Worm (Caenorhabditis elegans) whole organism, L2 larva: ENCODE data around the gene Y50E8A.6.

Experiments used
- ZK546.5 ChIP-seq: sonication (generic microtip); optimal IDR thresholded peaks from 2 replicates; lab custom pipeline; 2017; ENCODE audit warnings: missing biosample characterization, missing genetic modification characterization
- elt-1 ChIP-seq: fragments of 150-350 bp; optimal IDR thresholded peaks from 2 replicates; lab custom pipeline; 2014; ENCODE audit warnings: missing biosample characterization, missing genetic modification characterization
- lin-13 ChIP-seq: fragments of 150-350 bp; optimal IDR thresholded peaks from 2 replicates; lab custom pipeline; 2014; ENCODE audit warnings: missing biosample characterization, missing genetic modification reagents, missing genetic modification characterization
- lin-39 ChIP-seq: fragments of 150-350 bp; optimal IDR thresholded peaks from 2 replicates; lab custom pipeline; 2014; ENCODE audit warnings: missing biosample characterization, missing genetic modification reagents, missing genetic modification characterization
- mab-5 ChIP-seq: fragments of 150-350 bp; optimal IDR thresholded peaks from 2 replicates; lab custom pipeline; 2014; ENCODE audit warnings: missing biosample characterization, missing genetic modification characterization
- nhr-237 ChIP-seq: fragments of 150-350 bp; optimal IDR thresholded peaks from 2 replicates; lab custom pipeline; 2014; ENCODE audit warnings: missing biosample characterization, missing genetic modification characterization
- nhr-25 ChIP-seq: fragments of 150-350 bp; sonication (generic microtip); optimal IDR thresholded peaks from 3 replicates; lab custom pipeline; 2014; ENCODE audit warnings: missing biosample characterization, missing genetic modification characterization
- unc-39 ChIP-seq: fragments of 150-350 bp; optimal IDR thresholded peaks from 2 replicates; lab custom pipeline; 2014; ENCODE audit warnings: missing biosample characterization, missing genetic modification characterization
- ztf-11 ChIP-seq: sonication (generic microtip); optimal IDR thresholded peaks from 2 replicates; lab custom pipeline; 2017; ENCODE audit warnings: missing biosample characterization, missing genetic modification characterization

- no peak for TF ChIP-seq ZK546.5 (tag; lab: Kevin White, UChicago)
- no peak for TF ChIP-seq lin-39 (tag; lab: Kevin White, UChicago)
- TF ChIP-seq elt-1 (tag; lab: Kevin White, UChicago): no peak
- no peak for TF ChIP-seq nhr-25 (tag; lab: Kevin White, UChicago)
- no peak for TF ChIP-seq mab-5 (tag; lab: Kevin White, UChicago)
- TF ChIP-seq unc-39: no peak
- TF ChIP-seq ztf-11 (tag; lab: Kevin White, UChicago): no peak
- no peak for TF ChIP-seq lin-13
- no peak for TF ChIP-seq nhr-237 (tag; lab: Kevin White, UChicago)
These were observed 40.0 kb upstream of the Y50E8A.6 start, which contains the start of gene Y50E8A.11 for ce11 chrV:14781130-14781529.
